Worm (Caenorhabditis elegans) whole organism, L2 larva: Measurements from ENCODE around the gene npr-20.

ENCODE experiments used
- C34F6.9 ChIP-seq: fragments of 150-350 bp; optimal IDR thresholded peaks from 2 replicates; lab custom pipeline; 2014; ENCODE audit warnings: missing biosample characterization, missing genetic modification characterization
- F13H6.1 ChIP-seq: sonication (generic microtip); optimal IDR thresholded peaks from 2 replicates; lab custom pipeline; 2016; ENCODE audit warnings: missing genetic modification characterization, missing compliant biosample characterization
- Y55F3AM.14 ChIP-seq: fragments of 200-800 bp; sonication (Bioruptor generic); optimal IDR thresholded peaks from 2 replicates; lab custom pipeline; 2018; ENCODE audit warnings: mild to moderate bottlenecking, missing genetic modification characterization, missing compliant biosample characterization
- ZK546.5 ChIP-seq: sonication (generic microtip); optimal IDR thresholded peaks from 2 replicates; lab custom pipeline; 2017; ENCODE audit warnings: missing biosample characterization, missing genetic modification characterization
- alr-1 ChIP-seq: fragments of 150-350 bp; optimal IDR thresholded peaks from 2 replicates; lab custom pipeline; 2014; ENCODE audit warnings: missing biosample characterization, missing genetic modification characterization
- aly-2 ChIP-seq: fragments of 150-350 bp; optimal IDR thresholded peaks from 2 replicates; lab custom pipeline; 2014; ENCODE audit warnings: missing biosample characterization, missing genetic modification characterization
- ama-1 ChIP-seq: fragments of 150-350 bp; optimal IDR thresholded peaks from 2 replicates; lab custom pipeline; 2018; ENCODE audit warnings: inconsistent platforms
- blmp-1 ChIP-seq: sonication (generic microtip); optimal IDR thresholded peaks from 2 replicates; lab custom pipeline; 2017; ENCODE audit warnings: missing genetic modification characterization, mild to moderate bottlenecking, missing compliant biosample characterization, antibody characterized with exemption, moderate library complexity; ENCODE audit not compliant: insufficient read depth
- ceh-16 ChIP-seq: fragments of 150-350 bp; optimal IDR thresholded peaks from 2 replicates; lab custom pipeline; 2014; ENCODE audit warnings: missing biosample characterization, missing genetic modification characterization
- crh-2 ChIP-seq: sonication (generic microtip); optimal IDR thresholded peaks from 2 replicates; lab custom pipeline; 2017; ENCODE audit warnings: missing biosample characterization, missing genetic modification characterization
- dmd-4 ChIP-seq: sonication (generic microtip); optimal IDR thresholded peaks from 2 replicates; lab custom pipeline; 2017; ENCODE audit warnings: missing biosample characterization, missing genetic modification characterization
- egl-27 ChIP-seq: sonication (generic microtip); optimal IDR thresholded peaks from 3 replicates; lab custom pipeline; 2017; ENCODE audit warnings: missing biosample characterization, missing genetic modification reagents, missing genetic modification characterization
- elt-1 ChIP-seq: fragments of 150-350 bp; optimal IDR thresholded peaks from 2 replicates; lab custom pipeline; 2014; ENCODE audit warnings: missing biosample characterization, missing genetic modification characterization
- elt-3 ChIP-seq: sonication (generic microtip); optimal IDR thresholded peaks from 2 replicates; lab custom pipeline; 2017; ENCODE audit warnings: missing biosample characterization, missing genetic modification characterization
- fos-1 ChIP-seq: fragments of 150-350 bp; optimal IDR thresholded peaks from 2 replicates; lab custom pipeline; 2014; ENCODE audit warnings: missing biosample characterization, missing genetic modification characterization
- gmeb-1 ChIP-seq: fragments of 150-350 bp; optimal IDR thresholded peaks from 2 replicates; lab custom pipeline; 2014; ENCODE audit warnings: missing biosample characterization, missing genetic modification characterization
- lin-11 ChIP-seq: fragments of 150-350 bp; sonication (generic microtip); optimal IDR thresholded peaks from 2 replicates; lab custom pipeline; 2014; ENCODE audit warnings: missing biosample characterization, missing genetic modification characterization, inconsistent platforms, mixed read lengths
- lin-13 ChIP-seq: fragments of 150-350 bp; optimal IDR thresholded peaks from 2 replicates; lab custom pipeline; 2014; ENCODE audit warnings: missing biosample characterization, missing genetic modification reagents, missing genetic modification characterization
- lin-39 ChIP-seq: fragments of 150-350 bp; optimal IDR thresholded peaks from 2 replicates; lab custom pipeline; 2014; ENCODE audit warnings: missing biosample characterization, missing genetic modification reagents, missing genetic modification characterization
- lsy-2 ChIP-seq, 2 experiments: fragments of 150-350 bp in 1 of 2; sonication (generic microtip) in 1 of 2; optimal IDR thresholded peaks; 2 replicates each; lab custom pipeline; 2014 to 2017; ENCODE audit warnings: missing biosample characterization in 2 of 2, missing genetic modification characterization in 2 of 2
- mab-5 ChIP-seq: fragments of 150-350 bp; optimal IDR thresholded peaks from 2 replicates; lab custom pipeline; 2014; ENCODE audit warnings: missing biosample characterization, missing genetic modification characterization
- mbf-1 ChIP-seq: sonication (generic microtip); optimal IDR thresholded peaks from 2 replicates; lab custom pipeline; 2017; ENCODE audit warnings: missing biosample characterization, missing genetic modification characterization
- mdl-1 ChIP-seq, 2 experiments: fragments of 150-350 bp in 1 of 2; sonication (generic microtip) in 1 of 2; optimal IDR thresholded peaks; 2 replicates each; lab custom pipeline; 2017; ENCODE audit warnings: missing biosample characterization in 2 of 2, missing genetic modification characterization in 2 of 2
- nhr-10 ChIP-seq: sonication (generic microtip); optimal IDR thresholded peaks from 2 replicates; lab custom pipeline; 2017; ENCODE audit warnings: missing biosample characterization, missing genetic modification characterization
- nhr-11 ChIP-seq: fragments of 150-350 bp; optimal IDR thresholded peaks from 2 replicates; lab custom pipeline; 2014; ENCODE audit warnings: missing biosample characterization, missing genetic modification characterization
- nhr-12 ChIP-seq: fragments of 150-350 bp; optimal IDR thresholded peaks from 2 replicates; lab custom pipeline; 2014; ENCODE audit warnings: missing biosample characterization, missing genetic modification characterization
- nhr-129 ChIP-seq: fragments of 150-350 bp; optimal IDR thresholded peaks from 2 replicates; lab custom pipeline; 2014; ENCODE audit warnings: missing biosample characterization, missing genetic modification characterization
- nhr-21 ChIP-seq: fragments of 150-350 bp; optimal IDR thresholded peaks from 2 replicates; lab custom pipeline; 2014; ENCODE audit warnings: missing biosample characterization, missing genetic modification characterization
- nhr-237 ChIP-seq: fragments of 150-350 bp; optimal IDR thresholded peaks from 2 replicates; lab custom pipeline; 2014; ENCODE audit warnings: missing biosample characterization, missing genetic modification characterization
- nhr-25 ChIP-seq: fragments of 150-350 bp; sonication (generic microtip); optimal IDR thresholded peaks from 3 replicates; lab custom pipeline; 2014; ENCODE audit warnings: missing biosample characterization, missing genetic modification characterization
- nhr-77 ChIP-seq: fragments of 150-350 bp; optimal IDR thresholded peaks from 2 replicates; lab custom pipeline; 2014; ENCODE audit warnings: missing biosample characterization, missing genetic modification characterization
- peb-1 ChIP-seq: fragments of 150-350 bp; optimal IDR thresholded peaks from 2 replicates; lab custom pipeline; 2014; ENCODE audit warnings: missing biosample characterization, missing genetic modification characterization
- sem-4 ChIP-seq: fragments of 150-350 bp; optimal IDR thresholded peaks from 2 replicates; lab custom pipeline; 2014; ENCODE audit warnings: missing biosample characterization, missing genetic modification reagents, missing genetic modification characterization
- skn-1 ChIP-seq: sonication (generic microtip); optimal IDR thresholded peaks from 2 replicates; lab custom pipeline; 2017; ENCODE audit warnings: missing biosample characterization, missing genetic modification characterization
- sma-3 ChIP-seq: sonication (generic microtip); optimal IDR thresholded peaks from 2 replicates; lab custom pipeline; 2016; ENCODE audit warnings: missing genetic modification reagents, missing genetic modification characterization, missing compliant biosample characterization
- sma-9 ChIP-seq, 2 experiments: fragments of 150-350 bp in 1 of 2; sonication (generic microtip) in 1 of 2; optimal IDR thresholded peaks; 2 replicates each; lab custom pipeline; 2014 to 2016; ENCODE audit warnings: missing genetic modification characterization in 2 of 2, mild to moderate bottlenecking in 1 of 2, missing biosample characterization in 1 of 2, missing compliant biosample characterization in 1 of 2, missing genetic modification reagents in 1 of 2, moderate library complexity in 1 of 2
- snpc-4 ChIP-seq: fragments of 150-350 bp; optimal IDR thresholded peaks from 2 replicates; lab custom pipeline; 2014; ENCODE audit warnings: missing biosample characterization, missing genetic modification characterization
- unc-39 ChIP-seq: fragments of 150-350 bp; optimal IDR thresholded peaks from 2 replicates; lab custom pipeline; 2014; ENCODE audit warnings: missing biosample characterization, missing genetic modification characterization
- unc-55 ChIP-seq: fragments of 150-350 bp; sonication (generic microtip); optimal IDR thresholded peaks from 3 replicates; lab custom pipeline; 2014; ENCODE audit warnings: missing biosample characterization, missing genetic modification reagents, missing genetic modification characterization
- unc-62 ChIP-seq: fragments of 150-350 bp; optimal IDR thresholded peaks from 2 replicates; lab custom pipeline; 2014; ENCODE audit warnings: missing biosample characterization, missing genetic modification reagents, missing genetic modification characterization
- zag-1 ChIP-seq: fragments of 150-350 bp; optimal IDR thresholded peaks from 2 replicates; lab custom pipeline; 2014; ENCODE audit warnings: missing biosample characterization, missing genetic modification characterization
- ztf-1 ChIP-seq: fragments of 200-800 bp; sonication (Bioruptor generic); conservative IDR thresholded peaks from 2 replicates; pipeline ENCODE4 v1.3.6; 2022; ENCODE audit warnings: missing genetic modification characterization, missing compliant biosample characterization
- ztf-11 ChIP-seq: sonication (generic microtip); optimal IDR thresholded peaks from 2 replicates; lab custom pipeline; 2017; ENCODE audit warnings: missing biosample characterization, missing genetic modification characterization
- ztf-4 ChIP-seq: fragments of 150-350 bp; optimal IDR thresholded peaks from 2 replicates; lab custom pipeline; 2014; ENCODE audit warnings: missing biosample characterization, missing genetic modification characterization

Gene npr-20

DNA sequence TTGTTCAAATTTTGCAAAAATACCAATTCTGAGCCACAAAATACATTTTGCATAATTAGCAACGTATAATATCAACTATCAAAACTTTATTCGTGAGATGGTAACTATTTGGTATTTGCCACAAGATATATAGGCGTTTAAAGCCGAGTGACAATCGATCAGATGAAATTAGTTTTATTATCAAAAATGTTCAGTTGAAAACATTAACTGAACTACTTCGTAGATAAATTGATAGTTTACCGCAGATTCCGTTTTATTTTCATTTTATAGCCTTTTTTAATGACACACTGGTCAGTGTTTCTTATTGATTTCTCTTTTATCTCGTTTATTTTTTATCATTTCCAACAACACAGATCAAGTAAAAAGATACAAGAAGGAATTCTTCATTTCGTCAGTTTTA, 47.8 kb downstream of the npr-20 start:
- TF ChIP-seq dmd-4 (tag; lab: Kevin White, UChicago) (no peak), gmeb-1 (tag; lab: Kevin White, UChicago) (no peak), mab-5 (tag; lab: Kevin White, UChicago) (no peak), ztf-1 (GFP tag; lab: Robert Waterston, UW) (no peak), ceh-16 (no peak), elt-3 (tag; lab: Kevin White, UChicago) (no peak), nhr-21 (peak; percentile 85), alr-1 (tag; lab: Kevin White, UChicago) (no peak), unc-39 (no peak), nhr-10 (tag; lab: Kevin White, UChicago) (no peak), lin-13 (GFP tag; lab: Kevin White, UChicago) (no peak), fos-1 (no peak), egl-27 (tag; lab: Kevin White, UChicago) (no peak), Y55F3AM.14 (GFP tag; lab: Kevin White, UChicago) (no peak), nhr-12 (tag; lab: Kevin White, UChicago) (no peak), F13H6.1 (tag; lab: Kevin White, UChicago) (no peak), ztf-4 (tag; lab: Kevin White, UChicago) (peak; percentile 33), mbf-1 (tag; lab: Kevin White, UChicago) (no peak), lin-11 (tag; lab: Kevin White, UChicago) (no peak), nhr-237 (no peak), ztf-11 (tag; lab: Kevin White, UChicago) (no peak), nhr-25 (peak; percentile 59), sma-3 (peak; percentile 51), snpc-4 (tag; lab: Kevin White, UChicago) (no peak), mdl-1 (tag; optimal IDR thresholded peaks at IDR 0.05; lab: Kevin White, UChicago) (no peak), sma-9 (GFP tag; optimal IDR thresholded peaks at IDR 0.05; lab: Kevin White, UChicago) (no peak), sma-9 (tag; optimal IDR thresholded peaks at IDR 0.05; lab: Kevin White, UChicago) (no peak), lsy-2 (tag; optimal IDR thresholded peaks at IDR 0.05; lab: Kevin White, UChicago) (peak in 1 of 2 experiments; percentile 16), crh-2 (tag; lab: Kevin White, UChicago) (peak; percentile 31), blmp-1 (tag; lab: Kevin White, UChicago) (peak; percentile 12), nhr-129 (tag; lab: Kevin White, UChicago) (no peak), nhr-77 (no peak), zag-1 (tag; lab: Kevin White, UChicago) (no peak), C34F6.9 (tag; lab: Kevin White, UChicago) (no peak), unc-62 (GFP tag; lab: Kevin White, UChicago) (no peak), lin-39 (tag; lab: Kevin White, UChicago) (no peak), skn-1 (tag; lab: Kevin White, UChicago) (no peak), aly-2 (no peak), elt-1 (tag; lab: Kevin White, UChicago) (no peak), sem-4 (peak; percentile 56), ama-1 (no peak), nhr-11 (tag; lab: Kevin White, UChicago) (no peak), unc-55 (GFP tag; lab: Kevin White, UChicago) (no peak), peb-1 (tag; lab: Kevin White, UChicago) (no peak), ZK546.5 (tag; lab: Kevin White, UChicago) (no peak)

DNA sequence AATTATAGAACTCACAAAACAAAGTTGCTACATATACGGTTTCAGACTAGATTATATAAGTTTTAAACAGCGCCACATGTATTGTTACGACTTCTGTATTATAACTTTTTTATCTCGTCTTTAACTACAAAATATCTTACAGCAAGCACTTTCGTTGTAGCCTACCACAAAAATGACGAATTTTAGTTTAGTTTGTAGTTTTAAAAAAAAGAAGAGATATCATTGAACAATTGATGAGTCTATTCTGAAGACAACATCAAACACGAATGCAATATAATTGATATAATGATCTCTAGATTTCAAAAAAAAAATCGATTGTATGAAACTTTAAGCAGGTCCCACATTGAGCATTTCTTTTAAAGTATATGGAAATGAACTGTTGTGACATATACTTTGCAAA, 50.7 kb downstream of the npr-20 start:
- TF ChIP-seq gmeb-1 (tag; lab: Kevin White, UChicago) (no peak), nhr-77 (no peak), ztf-4 (tag; lab: Kevin White, UChicago) (no peak), nhr-25 (peak; percentile 4), mbf-1 (tag; lab: Kevin White, UChicago) (no peak)
- TF ChIP-seq, all 48 proteins: peak for 1
